Fruit fly (Drosophila melanogaster): ENCODE data around the gene Snx17.

Snx17 gene

DNA sequence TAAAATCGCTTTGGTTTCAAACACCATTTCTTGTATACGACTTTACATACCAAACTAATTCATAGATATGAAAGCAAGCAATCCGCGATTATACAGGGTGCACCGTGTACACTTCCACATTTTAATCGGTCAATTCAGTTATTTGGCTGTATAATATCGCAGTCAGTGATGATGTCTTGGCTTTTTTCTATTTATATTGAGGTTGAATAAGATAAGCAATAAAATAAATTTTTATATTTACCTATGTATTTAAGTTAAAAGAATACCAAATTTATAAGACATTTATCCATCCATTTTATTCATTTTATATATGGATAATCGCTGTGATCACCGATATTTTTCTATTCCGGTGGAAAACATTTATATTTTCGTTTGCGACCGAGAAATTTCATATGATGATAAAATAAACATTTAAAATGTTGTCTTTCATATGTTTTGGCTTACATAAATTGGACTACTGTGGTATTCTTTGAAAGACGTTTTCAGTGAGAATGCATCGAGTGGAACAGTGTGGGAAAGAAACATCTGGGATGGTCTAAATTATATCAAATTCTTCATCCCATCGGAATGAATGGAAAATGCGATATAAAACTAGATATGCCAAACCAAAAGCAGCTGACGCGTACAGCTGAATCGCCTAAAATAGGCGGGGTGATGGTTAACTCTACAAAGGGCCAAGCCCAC is 20.1 kb upstream of the Snx17 start, which contains the start of gene CG5708:
Gene CG5708 (minus strand): TSS at position 85 of the 684 bp plus-strand sequence.
- TF ChIP-seq Eip78C (GFP tag), result peak; percentile 63
- TF ChIP-seq Eip93F (GFP tag; optimal IDR thresholded peaks at IDR 0.05), result no peak
- TF ChIP-seq dsx (GFP tag; optimal IDR thresholded peaks at IDR 0.05; ENCODE audit: poor library complexity, severe bottlenecking), result peak; percentile 35
- TF ChIP-seq Met (GFP tag; optimal IDR thresholded peaks at IDR 0.05), result peak; percentile 37
- TF ChIP-seq cyc (GFP tag; optimal IDR thresholded peaks at IDR 0.05), result peak; percentile 18
- no peak for TF ChIP-seq salr (GFP tag; optimal IDR thresholded peaks at IDR 0.05)
- TF ChIP-seq CG6792 (GFP tag; optimal IDR thresholded peaks at IDR 0.05), result no peak
- TF ChIP-seq CG10631 (GFP tag; optimal IDR thresholded peaks at IDR 0.05), result no peak
- peak in 1 of 2 experiments; percentile 20 for TF ChIP-seq ss (GFP tag; optimal IDR thresholded peaks at IDR 0.05)
- no peak for TF ChIP-seq fd59A (GFP tag; optimal IDR thresholded peaks at IDR 0.05)
- TF ChIP-seq CG31627 (GFP tag; optimal IDR thresholded peaks at IDR 0.05), result no peak
- TF ChIP-seq lz (GFP tag; optimal IDR thresholded peaks at IDR 0.05), result peak; percentile 13
- peak; percentile 9 for TF ChIP-seq Sox14 (GFP tag; optimal IDR thresholded peaks at IDR 0.05)
- no peak for TF ChIP-seq CG6854 (GFP tag; optimal IDR thresholded peaks at IDR 0.05)
- peak; percentile 36 for TF ChIP-seq fkh (GFP tag; optimal IDR thresholded peaks at IDR 0.05)
- peak; percentile 32 for TF ChIP-seq esn (GFP tag; optimal IDR thresholded peaks at IDR 0.05)
- TF ChIP-seq CG8632 (GFP tag; optimal IDR thresholded peaks at IDR 0.05), result no peak
- no peak for TF ChIP-seq CG34406 (GFP tag; optimal IDR thresholded peaks at IDR 0.05)
- TF ChIP-seq achi (GFP tag; optimal IDR thresholded peaks at IDR 0.05), result peak; percentile 35
- TF ChIP-seq CG1621 (tag; optimal IDR thresholded peaks at IDR 0.05), result no peak
- TF ChIP-seq dac (GFP tag; optimal IDR thresholded peaks at IDR 0.05), result no peak
- no peak for TF ChIP-seq CG11902 (GFP tag; optimal IDR thresholded peaks at IDR 0.05)
- TF ChIP-seq CG6808 (GFP tag; optimal IDR thresholded peaks at IDR 0.05), result no peak
- no peak for TF ChIP-seq CG8319 (GFP tag; optimal IDR thresholded peaks at IDR 0.05)
- peak; percentile 2 for TF ChIP-seq topi (GFP tag; optimal IDR thresholded peaks at IDR 0.05)
- TF ChIP-seq CG3032 (tag; optimal IDR thresholded peaks at IDR 0.05), result peak; percentile 31

DNA sequence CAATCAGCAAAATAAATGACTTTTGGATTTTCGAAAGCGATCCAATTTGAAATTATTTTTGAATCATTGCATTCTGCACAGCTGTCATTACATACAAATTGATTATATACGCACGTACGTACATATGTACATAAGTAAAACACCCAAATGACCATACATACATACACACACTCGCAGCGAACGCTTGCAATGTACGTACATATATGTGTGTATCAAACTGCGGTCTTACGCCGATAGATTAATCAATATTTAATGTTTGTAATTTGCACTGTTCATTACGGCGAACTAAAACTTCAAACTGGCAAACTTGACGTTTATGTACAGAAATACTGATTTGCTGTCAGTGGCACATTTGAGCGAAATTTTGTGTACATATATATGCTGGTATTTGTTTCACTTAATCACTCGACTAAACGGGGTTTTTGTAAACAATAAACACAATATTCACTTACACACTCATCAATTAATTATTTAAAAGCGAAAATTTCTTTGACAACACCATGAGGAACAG is 19.5 kb upstream of the Snx17 start:
- TF ChIP-seq Ets96B (tag; optimal IDR thresholded peaks at IDR 0.05), result no peak
- TF ChIP-seq dac (GFP tag; optimal IDR thresholded peaks at IDR 0.05), result no peak
- no peak for TF ChIP-seq CG10631 (GFP tag; optimal IDR thresholded peaks at IDR 0.05)
- TF ChIP-seq esn (GFP tag; optimal IDR thresholded peaks at IDR 0.05), result no peak

DNA sequence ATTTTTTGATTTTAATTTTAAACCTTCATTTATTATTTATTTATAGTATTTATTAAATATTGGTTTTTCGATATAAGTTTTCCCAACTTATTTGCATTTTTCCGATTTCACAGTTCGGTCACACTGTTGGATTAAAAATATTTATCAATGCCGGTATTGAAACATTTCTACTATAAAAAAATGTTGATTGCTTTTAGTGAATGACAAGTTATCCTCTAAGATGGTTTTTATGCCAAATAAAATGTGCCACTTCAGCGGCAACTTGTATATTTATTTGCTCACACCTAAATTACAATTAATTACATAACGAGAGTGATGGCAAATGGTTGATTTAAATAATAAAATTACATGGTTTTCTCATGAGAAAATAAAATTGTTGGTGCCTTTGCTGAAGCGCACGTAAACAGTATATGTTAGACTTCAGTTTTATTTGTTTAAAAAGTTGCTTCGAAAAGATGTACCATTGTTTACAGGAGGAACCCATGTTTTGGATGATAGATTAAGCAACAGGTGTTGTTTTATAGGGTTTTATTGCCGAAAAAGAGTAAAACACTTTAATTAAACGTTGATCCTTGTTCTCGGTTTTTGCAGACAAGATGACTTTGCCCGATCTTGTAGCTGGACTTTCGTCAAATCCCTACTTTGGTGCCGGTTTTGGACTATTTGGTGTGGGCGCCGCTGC is 15.9 kb upstream of the Snx17 start, which contains the start of gene Bcs1:
Gene Bcs1 (plus strand): TSS at position 108 of the 682 bp plus-strand sequence.
- TF ChIP-seq fkh (GFP tag; optimal IDR thresholded peaks at IDR 0.05), result peak; percentile 41
- TF ChIP-seq Ets96B (tag; optimal IDR thresholded peaks at IDR 0.05), result no peak

DNA sequence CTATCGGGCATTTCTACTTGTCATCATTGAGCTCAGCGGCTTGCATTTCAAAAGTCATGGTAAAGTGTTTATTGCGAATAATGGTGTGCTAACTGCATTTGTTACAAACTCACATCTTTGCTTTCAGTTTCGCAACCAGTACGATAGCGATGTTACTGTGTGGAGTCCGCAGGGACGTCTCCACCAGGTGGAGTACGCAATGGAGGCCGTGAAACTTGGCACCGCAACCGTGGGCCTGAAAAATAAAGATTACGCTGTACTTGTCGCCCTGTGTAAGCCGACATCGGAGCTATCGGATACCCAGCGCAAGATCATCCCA is 14.6 kb upstream of the Snx17 start:
- no peak for TF ChIP-seq pdm3 (GFP tag; optimal IDR thresholded peaks at IDR 0.05)
- TF ChIP-seq salr (GFP tag; optimal IDR thresholded peaks at IDR 0.05), result no peak
- TF ChIP-seq CG10631 (GFP tag; optimal IDR thresholded peaks at IDR 0.05), result no peak
- TF ChIP-seq CG11294 (GFP tag; IDR thresholded peaks at IDR 0.05), result no peak
- no peak for TF ChIP-seq CG6163 (GFP tag; IDR thresholded peaks at IDR 0.05)
- TF ChIP-seq CG15336 (GFP tag; IDR thresholded peaks at IDR 0.05), result no peak
- no peak for TF ChIP-seq Eip78C (GFP tag)
- TF ChIP-seq CG34406 (GFP tag; optimal IDR thresholded peaks at IDR 0.05), result no peak
- no peak for TF ChIP-seq CG7368 (GFP tag; optimal IDR thresholded peaks at IDR 0.05)
- no peak for TF ChIP-seq OdsH (GFP tag; optimal IDR thresholded peaks at IDR 0.05)
- TF ChIP-seq Eip93F (GFP tag; optimal IDR thresholded peaks at IDR 0.05), result no peak
- TF ChIP-seq Gug (GFP tag; IDR thresholded peaks at IDR 0.05), result no peak
- no peak for TF ChIP-seq CG11762 (GFP tag; optimal IDR thresholded peaks at IDR 0.05; ENCODE audit: insufficient read depth)
- no peak for TF ChIP-seq dac (GFP tag; optimal IDR thresholded peaks at IDR 0.05)

Measured in whole organism, prepupa.